Worm (Caenorhabditis elegans) whole organism, L4 larva: ENCODE data around the gene fcmt-1.

Experiments used
- ZK546.5 ChIP-seq, 2 experiments: sonication (generic microtip); optimal IDR thresholded peaks; 2 replicates each; lab custom pipeline; 2017; ENCODE audit warnings: missing biosample characterization in 2 of 2, missing genetic modification characterization in 2 of 2
- ctbp-1 ChIP-seq: fragments of 200-800 bp; sonication (Bioruptor generic); IDR thresholded peaks from 2 replicates; pipeline ENCODE4 v1.3.6; 2022; ENCODE audit warnings: missing genetic modification reagents, missing genetic modification characterization, missing compliant biosample characterization
- daf-8 ChIP-seq: fragments of 200-800 bp; sonication (Bioruptor generic); IDR thresholded peaks from 2 replicates; pipeline ENCODE4 v1.3.6; 2022; ENCODE audit warnings: missing genetic modification characterization, missing compliant biosample characterization
- fos-1 ChIP-seq: fragments of 150-350 bp; optimal IDR thresholded peaks from 2 replicates; lab custom pipeline; 2014; ENCODE audit warnings: missing biosample characterization, missing genetic modification characterization
- lin-15B ChIP-seq: fragments of 150-350 bp; sonication (generic microtip); optimal IDR thresholded peaks from 3 replicates; lab custom pipeline; 2014; ENCODE audit warnings: missing biosample characterization, missing genetic modification characterization
- lsy-2 ChIP-seq, 2 experiments: fragments of 150-350 bp in 1 of 2; sonication (generic microtip) in 1 of 2; optimal IDR thresholded peaks; 2 replicates each; lab custom pipeline; 2014 to 2017; ENCODE audit warnings: missing biosample characterization in 2 of 2, missing genetic modification characterization in 2 of 2
- pqm-1 ChIP-seq: sonication (generic microtip); optimal IDR thresholded peaks from 2 replicates; lab custom pipeline; 2017; ENCODE audit warnings: missing biosample characterization, missing genetic modification characterization
- tag-97 ChIP-seq: fragments of 200-800 bp; sonication (Bioruptor generic); IDR thresholded peaks from 2 replicates; pipeline ENCODE4 v1.3.6; 2022; ENCODE audit warnings: missing genetic modification characterization, missing compliant biosample characterization

ce11 chrII:11729757-11730535 lies 20.6 kb upstream of the fcmt-1 start:
- TF ChIP-seq ZK546.5 (tag; optimal IDR thresholded peaks at IDR 0.05; lab: Kevin White, UChicago) (no peak), lsy-2 (tag; optimal IDR thresholded peaks at IDR 0.05; lab: Kevin White, UChicago) (no peak), lin-15B (tag; lab: Kevin White, UChicago) (no peak), pqm-1 (tag; lab: Kevin White, UChicago) (no peak), tag-97 (GFP tag; lab: Robert Waterston, UW) (no peak), ctbp-1 (GFP tag; lab: Robert Waterston, UW) (no peak), fos-1 (tag; lab: Kevin White, UChicago) (no peak), daf-8 (GFP tag; lab: Robert Waterston, UW) (no peak)
